Worm (Caenorhabditis elegans) whole organism, L4 larva: ENCODE measurements around the gene Y7A5A.5.

Source experiments
- D1046.2 ChIP-seq: fragments of 200-800 bp; sonication (Bioruptor generic); IDR thresholded peaks from 2 replicates; pipeline ENCODE4 v1.3.6; 2022; ENCODE audit warnings: missing genetic modification characterization, missing compliant biosample characterization
- F10B5.3 ChIP-seq: sonication (generic microtip); optimal IDR thresholded peaks from 2 replicates; lab custom pipeline; 2016; ENCODE audit warnings: mild to moderate bottlenecking, missing genetic modification characterization, missing compliant biosample characterization
- T26A8.4 ChIP-seq: fragments of 200-800 bp; sonication (Bioruptor generic); IDR thresholded peaks from 2 replicates; pipeline ENCODE4 v1.3.6; 2022; ENCODE audit warnings: missing genetic modification characterization, missing compliant biosample characterization
- Y105C5A.15 ChIP-seq: fragments of 200-800 bp; sonication (Bioruptor generic); IDR thresholded peaks from 2 replicates; pipeline ENCODE4 v1.3.6; 2022; ENCODE audit warnings: missing genetic modification characterization, missing compliant biosample characterization
- ZK337.2 ChIP-seq: fragments of 200-800 bp; sonication (Bioruptor generic); IDR thresholded peaks from 2 replicates; pipeline ENCODE4 v1.3.6; 2022; ENCODE audit warnings: missing genetic modification reagents, missing genetic modification characterization, missing compliant biosample characterization
- ZK546.5 ChIP-seq, 2 experiments: sonication (generic microtip); optimal IDR thresholded peaks; 2 replicates each; lab custom pipeline; 2017; ENCODE audit warnings: missing biosample characterization in 2 of 2, missing genetic modification characterization in 2 of 2
- aha-1 ChIP-seq: fragments of 150-350 bp; peaks from one replicate; lab custom pipeline; 2014; ENCODE audit warnings: missing biosample characterization, missing genetic modification characterization
- aly-2 ChIP-seq: sonication (generic microtip); optimal IDR thresholded peaks from 2 replicates; lab custom pipeline; 2018; ENCODE audit warnings: missing biosample characterization, missing genetic modification characterization
- attf-4 ChIP-seq: sonication (generic microtip); optimal IDR thresholded peaks from 3 replicates; lab custom pipeline; 2017; ENCODE audit warnings: missing biosample characterization, missing genetic modification characterization
- ceh-44 ChIP-seq: fragments of 200-800 bp; sonication (Bioruptor generic); IDR thresholded peaks from 2 replicates; pipeline ENCODE4 v1.3.6; 2022; ENCODE audit warnings: missing genetic modification reagents, missing genetic modification characterization, missing compliant biosample characterization
- ceh-82 ChIP-seq: sonication (generic microtip); optimal IDR thresholded peaks from 2 replicates; lab custom pipeline; 2017; ENCODE audit warnings: missing biosample characterization, missing genetic modification characterization
- ces-1 ChIP-seq: fragments of 150-350 bp; sonication (generic microtip); optimal IDR thresholded peaks from 4 replicates; lab custom pipeline; 2014; ENCODE audit warnings: missing biosample characterization, missing genetic modification reagents, missing genetic modification characterization
- cey-2 ChIP-seq: sonication (generic microtip); optimal IDR thresholded peaks from 3 replicates; lab custom pipeline; 2017; ENCODE audit warnings: missing genetic modification characterization, mild to moderate bottlenecking, missing compliant biosample characterization, antibody characterized with exemption, borderline replicate concordance; ENCODE audit not compliant: insufficient read depth
- ctbp-1 ChIP-seq: fragments of 200-800 bp; sonication (Bioruptor generic); IDR thresholded peaks from 2 replicates; pipeline ENCODE4 v1.3.6; 2022; ENCODE audit warnings: missing genetic modification reagents, missing genetic modification characterization, missing compliant biosample characterization
- daf-16 ChIP-seq, 3 experiments: sonication (generic microtip); optimal IDR thresholded peaks; 2 replicates each; lab custom pipeline; 2016 to 2017; ENCODE audit warnings: missing genetic modification characterization in 3 of 3, missing genetic modification reagents in 3 of 3, mild to moderate bottlenecking in 2 of 3, missing compliant biosample characterization in 2 of 3, missing biosample characterization in 1 of 3, moderate library complexity in 1 of 3
- dmd-9 ChIP-seq: fragments of 200-800 bp; sonication (Bioruptor generic); IDR thresholded peaks from 2 replicates; pipeline ENCODE4 v1.3.6; 2022; ENCODE audit warnings: missing genetic modification reagents, missing genetic modification characterization, missing compliant biosample characterization
- dve-1 ChIP-seq: sonication (generic microtip); optimal IDR thresholded peaks from 2 replicates; lab custom pipeline; 2017; ENCODE audit warnings: antibody characterized with exemption, mild to moderate bottlenecking, missing genetic modification characterization, missing compliant biosample characterization; ENCODE audit not compliant: insufficient read depth
- egl-43 ChIP-seq: fragments of 200-800 bp; sonication (Bioruptor generic); IDR thresholded peaks from 2 replicates; pipeline ENCODE4 v1.3.6; 2022; ENCODE audit warnings: missing genetic modification reagents, missing genetic modification characterization, missing compliant biosample characterization
- fkh-10 ChIP-seq: fragments of 150-350 bp; optimal IDR thresholded peaks from 2 replicates; lab custom pipeline; 2014; ENCODE audit warnings: missing biosample characterization, missing genetic modification reagents, missing genetic modification characterization
- hif-1 ChIP-seq, 2 experiments: sonication (generic microtip); optimal IDR thresholded peaks; 2 replicates each; lab custom pipeline; 2016 to 2017; ENCODE audit warnings: missing compliant biosample characterization in 2 of 2, missing genetic modification characterization in 2 of 2, missing genetic modification reagents in 2 of 2, missing genotype in 2 of 2, mild to moderate bottlenecking in 1 of 2
- hlh-11 ChIP-seq: fragments of 200-800 bp; sonication (Bioruptor generic); optimal IDR thresholded peaks from 2 replicates; lab custom pipeline; 2018; ENCODE audit warnings: mild to moderate bottlenecking, missing genetic modification characterization, missing compliant biosample characterization
- hlh-30 ChIP-seq: sonication (generic microtip); optimal IDR thresholded peaks from 2 replicates; lab custom pipeline; 2017; ENCODE audit warnings: antibody characterized with exemption, mild to moderate bottlenecking, missing genetic modification characterization, missing compliant biosample characterization; ENCODE audit not compliant: insufficient read depth
- hmg-1.1 ChIP-seq: fragments of 200-800 bp; sonication (Bioruptor generic); IDR thresholded peaks from 2 replicates; pipeline ENCODE4 v1.3.6; 2022; ENCODE audit warnings: missing genetic modification reagents, missing genetic modification characterization, missing compliant biosample characterization
- lin-15B ChIP-seq: fragments of 150-350 bp; sonication (generic microtip); optimal IDR thresholded peaks from 3 replicates; lab custom pipeline; 2014; ENCODE audit warnings: missing biosample characterization, missing genetic modification characterization
- lin-29 ChIP-seq: fragments of 200-800 bp; sonication (Bioruptor generic); IDR thresholded peaks from 2 replicates; pipeline ENCODE4 v1.3.6; 2022; ENCODE audit warnings: missing genetic modification reagents, missing genetic modification characterization, missing compliant biosample characterization
- lin-38 ChIP-seq: fragments of 200-800 bp; sonication (Bioruptor generic); IDR thresholded peaks from 2 replicates; pipeline ENCODE4 v1.3.6; 2022; ENCODE audit warnings: missing genetic modification reagents, missing genetic modification characterization, missing compliant biosample characterization
- lir-3 ChIP-seq: sonication (generic microtip); optimal IDR thresholded peaks from 2 replicates; lab custom pipeline; 2016; ENCODE audit warnings: mild to moderate bottlenecking, missing genetic modification characterization, missing compliant biosample characterization
- lsy-2 ChIP-seq, 2 experiments: fragments of 150-350 bp in 1 of 2; sonication (generic microtip) in 1 of 2; optimal IDR thresholded peaks; 2 replicates each; lab custom pipeline; 2014 to 2017; ENCODE audit warnings: missing biosample characterization in 2 of 2, missing genetic modification characterization in 2 of 2
- madf-5 ChIP-seq, 2 experiments: fragments of 200-800 bp; sonication (Bioruptor generic); IDR thresholded peaks; 2 replicates each; pipeline ENCODE4 v1.3.6; 2022; ENCODE audit warnings: missing compliant biosample characterization in 2 of 2, missing genetic modification characterization in 2 of 2
- mdl-1 ChIP-seq, 2 experiments: fragments of 150-350 bp in 1 of 2; sonication (generic microtip) in 1 of 2; optimal IDR thresholded peaks; 2 replicates each; lab custom pipeline; 2014 to 2017; ENCODE audit warnings: missing biosample characterization in 2 of 2, missing genetic modification characterization in 2 of 2
- mep-1 ChIP-seq: fragments of 150-350 bp; sonication (generic microtip); optimal IDR thresholded peaks from 3 replicates; lab custom pipeline; 2014; ENCODE audit warnings: missing biosample characterization, missing genetic modification characterization
- mes-2 ChIP-seq: sonication (generic microtip); optimal IDR thresholded peaks from 2 replicates; lab custom pipeline; 2016; ENCODE audit warnings: missing genotype, mild to moderate bottlenecking, missing genetic modification characterization, missing compliant biosample characterization; ENCODE audit not compliant: poor library complexity, severe bottlenecking
- mxl-3 ChIP-seq: fragments of 200-800 bp; sonication (Bioruptor generic); optimal IDR thresholded peaks from 2 replicates; lab custom pipeline; 2018; ENCODE audit warnings: mild to moderate bottlenecking, missing genetic modification characterization, missing compliant biosample characterization
- nhr-11 ChIP-seq: fragments of 150-350 bp; optimal IDR thresholded peaks from 2 replicates; lab custom pipeline; 2014; ENCODE audit warnings: missing biosample characterization, missing genetic modification characterization
- nhr-111 ChIP-seq: fragments of 200-800 bp; sonication (Bioruptor generic); optimal IDR thresholded peaks from 2 replicates; lab custom pipeline; 2018; ENCODE audit warnings: mild to moderate bottlenecking, missing genetic modification characterization, missing compliant biosample characterization
- nhr-25 ChIP-seq: sonication (generic microtip); optimal IDR thresholded peaks from 2 replicates; lab custom pipeline; 2017; ENCODE audit warnings: missing genetic modification characterization, mild to moderate bottlenecking, missing compliant biosample characterization, antibody characterized with exemption, moderate library complexity, borderline replicate concordance; ENCODE audit not compliant: insufficient read depth
- php-3 ChIP-seq: fragments of 200-800 bp; sonication (Bioruptor generic); IDR thresholded peaks from 2 replicates; pipeline ENCODE4 v1.3.6; 2022; ENCODE audit warnings: missing genetic modification reagents, missing genetic modification characterization, missing compliant biosample characterization
- rbr-2 ChIP-seq: sonication (generic microtip); optimal IDR thresholded peaks from 2 replicates; lab custom pipeline; 2016; ENCODE audit warnings: missing genotype, missing genetic modification characterization, missing compliant biosample characterization
- saeg-2 ChIP-seq: fragments of 200-800 bp; sonication (Bioruptor generic); IDR thresholded peaks from 2 replicates; pipeline ENCODE4 v1.3.6; 2022; ENCODE audit warnings: missing genetic modification reagents, missing genetic modification characterization, missing compliant biosample characterization
- set-16 ChIP-seq: fragments of 200-800 bp; sonication (Bioruptor generic); IDR thresholded peaks from 2 replicates; pipeline ENCODE4 v1.3.6; 2022; ENCODE audit warnings: missing genetic modification reagents, missing genetic modification characterization, missing compliant biosample characterization
- skn-1 ChIP-seq: fragments of 150-350 bp; optimal IDR thresholded peaks from 2 replicates; lab custom pipeline; 2014; ENCODE audit warnings: missing biosample characterization, missing genetic modification characterization
- snpc-4 ChIP-seq: fragments of 150-350 bp; optimal IDR thresholded peaks from 2 replicates; lab custom pipeline; 2014; ENCODE audit warnings: missing biosample characterization, missing genetic modification characterization
- spr-3 ChIP-seq: fragments of 200-800 bp; sonication (Bioruptor generic); optimal IDR thresholded peaks from 2 replicates; lab custom pipeline; 2018; ENCODE audit warnings: mild to moderate bottlenecking, missing genetic modification characterization, missing compliant biosample characterization
- tra-1 ChIP-seq: fragments of 200-800 bp; sonication (Bioruptor generic); IDR thresholded peaks from 2 replicates; pipeline ENCODE4 v1.3.6; 2022; ENCODE audit warnings: missing genetic modification reagents, missing genetic modification characterization, missing compliant biosample characterization
- unc-39 ChIP-seq: sonication (generic microtip); optimal IDR thresholded peaks from 2 replicates; lab custom pipeline; 2017; ENCODE audit warnings: missing biosample characterization, missing genetic modification characterization
- ztf-7 ChIP-seq: fragments of 150-350 bp; optimal IDR thresholded peaks from 2 replicates; lab custom pipeline; 2014; ENCODE audit warnings: missing biosample characterization, missing genetic modification characterization

Gene Y7A5A.5

ce11 chrX:15747814-15748213 is 38.8 kb downstream of the Y7A5A.5 start (continued):
- TF ChIP-seq snpc-4 = no peak
- no peak for TF ChIP-seq set-16 (GFP tag; lab: Robert Waterston, UW)
- peak in 1 of 2 experiments; percentile 15 for TF ChIP-seq daf-16 (GFP tag; optimal IDR thresholded peaks at IDR 0.05; lab: Kevin White, UChicago)
- peak; percentile 5 for TF ChIP-seq daf-16 (tag; optimal IDR thresholded peaks at IDR 0.05; lab: Kevin White, UChicago)
- no peak for TF ChIP-seq skn-1 (tag; lab: Kevin White, UChicago)
- TF ChIP-seq lsy-2 (tag; optimal IDR thresholded peaks at IDR 0.05; lab: Kevin White, UChicago) = no peak
- no peak for TF ChIP-seq ZK337.2
- no peak for TF ChIP-seq spr-3 (GFP tag; lab: Kevin White, UChicago)
- no peak for TF ChIP-seq nhr-25 (tag; lab: Kevin White, UChicago)
- no peak for TF ChIP-seq aly-2 (tag; lab: Kevin White, UChicago)
- TF ChIP-seq tra-1 (GFP tag; lab: Robert Waterston, UW) = peak; percentile 56
- peak; percentile 47; the same call in 1 of the 2 replicates for TF ChIP-seq ctbp-1
- TF ChIP-seq hlh-11 = no peak
- no peak for TF ChIP-seq aha-1 (tag; lab: Kevin White, UChicago)
- TF ChIP-seq ceh-82 = no peak
- no peak for TF ChIP-seq nhr-11
- peak; percentile 61 for TF ChIP-seq lin-38 (GFP tag; lab: Robert Waterston, UW)
- TF ChIP-seq lin-29 = no peak
- TF ChIP-seq php-3 (GFP tag; lab: Robert Waterston, UW) = 0 out of 2 replicates have a peak, but pooled peaks have one; percentile 20
- peak; percentile 28 for TF ChIP-seq hlh-30 (tag; lab: Kevin White, UChicago)
- TF ChIP-seq madf-5 (GFP tag; IDR thresholded peaks at IDR 0.05; lab: Robert Waterston, UW) = 0 out of 4 replicates have a peak, but pooled peaks of 1 of the 2 experiments have one; percentile 17
- TF ChIP-seq attf-4 (tag; lab: Kevin White, UChicago) = no peak
- no peak for TF ChIP-seq ceh-44
- TF ChIP-seq Y105C5A.15 (GFP tag; lab: Robert Waterston, UW) = no peak
- TF ChIP-seq lir-3 (tag; lab: Kevin White, UChicago) = peak; percentile 15
- TF ChIP-seq mxl-3 (GFP tag; lab: Kevin White, UChicago) = no peak
- no peak for TF ChIP-seq F10B5.3 (tag; lab: Kevin White, UChicago)
- no peak for TF ChIP-seq ztf-7
- no peak for TF ChIP-seq saeg-2 (GFP tag; lab: Robert Waterston, UW)
- TF ChIP-seq ZK546.5 (tag; optimal IDR thresholded peaks at IDR 0.05; lab: Kevin White, UChicago) = no peak
- TF ChIP-seq cey-2 (tag; lab: Kevin White, UChicago) = no peak
- TF ChIP-seq T26A8.4 (GFP tag; lab: Robert Waterston, UW) = peak; percentile 81
- TF ChIP-seq egl-43 (GFP tag; lab: Robert Waterston, UW) = peak; percentile 81
- peak; percentile 0 for TF ChIP-seq rbr-2 (tag; lab: Kevin White, UChicago)
- no peak for TF ChIP-seq hif-1 (tag; optimal IDR thresholded peaks at IDR 0.05; lab: Kevin White, UChicago)
- 0 out of 2 replicates have a peak, but pooled peaks have one; percentile 45 for TF ChIP-seq D1046.2 (GFP tag; lab: Robert Waterston, UW)
- TF ChIP-seq mep-1 (tag; lab: Kevin White, UChicago) = no peak
- no peak for TF ChIP-seq fkh-10 (GFP tag; lab: Kevin White, UChicago)
- TF ChIP-seq mdl-1 (tag; optimal IDR thresholded peaks at IDR 0.05; lab: Kevin White, UChicago) = no peak
- TF ChIP-seq dve-1 (tag; lab: Kevin White, UChicago) = peak; percentile 5

- TF ChIP-seq ZK546.5 (tag; optimal IDR thresholded peaks at IDR 0.05; lab: Kevin White, UChicago) (no peak), lin-15B (tag; lab: Kevin White, UChicago) (no peak), D1046.2 (GFP tag; lab: Robert Waterston, UW) (no peak), cey-2 (tag; lab: Kevin White, UChicago) (no peak), set-16 (GFP tag; lab: Robert Waterston, UW) (no peak), nhr-111 (GFP tag; lab: Kevin White, UChicago) (no peak), fkh-10 (GFP tag; lab: Kevin White, UChicago) (no peak), dmd-9 (GFP tag; lab: Robert Waterston, UW) (no peak), hmg-1.1 (GFP tag; lab: Robert Waterston, UW) (no peak), ces-1 (GFP tag; lab: Kevin White, UChicago) (no peak), unc-39 (tag; lab: Kevin White, UChicago) (no peak), mes-2 (tag; lab: Kevin White, UChicago) (no peak), lir-3 (tag; lab: Kevin White, UChicago) (no peak)
Measured at ce11 chrX:15746705-15747104, 39.9 kb downstream of the Y7A5A.5 start, which contains the start of gene srxa-9. Gene srxa-9 (plus strand): TSS chrX:15747005.
